Worm (Caenorhabditis elegans): Measurements from ENCODE around the gene H03E18.2.

Gene H03E18.2

DNA sequence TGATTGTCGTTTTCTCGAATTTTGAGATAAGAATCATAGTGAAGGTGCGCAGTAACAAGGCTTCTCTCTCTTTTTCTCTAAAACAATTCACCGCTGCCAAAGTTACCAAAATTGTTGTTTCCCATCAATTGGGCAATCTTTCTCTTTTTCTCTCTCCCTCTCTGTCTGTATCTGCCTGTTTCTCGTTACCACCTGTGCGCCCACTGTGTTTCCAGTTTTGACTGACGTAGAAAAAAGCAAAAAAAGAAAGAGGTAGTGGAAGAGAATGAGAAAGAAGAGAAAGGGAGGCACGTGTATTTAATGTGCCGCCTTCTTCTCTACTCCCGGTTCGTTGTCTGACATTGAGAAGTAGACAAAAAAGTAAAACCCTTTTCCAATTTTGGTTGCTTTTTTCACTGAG, 29.8 kb upstream of the H03E18.2 start:
- TF ChIP-seq zfh-2 (GFP tag; conservative IDR thresholded peaks at IDR 0.05): 0 out of 2 replicates have a peak, but pooled peaks have one; percentile 21
- no peak for TF ChIP-seq ceh-79 (tag; optimal IDR thresholded peaks at IDR 0.05)
- no peak for TF ChIP-seq mel-28 (tag; optimal IDR thresholded peaks at IDR 0.05; ENCODE audit: borderline replicate concordance)
- TF ChIP-seq Y53G8AR.9 (GFP tag; conservative IDR thresholded peaks at IDR 0.05): no peak
- TF ChIP-seq ztf-28 (GFP tag; IDR thresholded peaks at IDR 0.05): no peak
- TF ChIP-seq C17E4.6 (GFP tag; IDR thresholded peaks at IDR 0.05): no peak
- no peak for TF ChIP-seq F57A8.1 (GFP tag; optimal IDR thresholded peaks at IDR 0.05)
- TF ChIP-seq mes-4 (tag; optimal IDR thresholded peaks at IDR 0.05): no peak
- no peak for TF ChIP-seq bed-1 (GFP tag; IDR thresholded peaks at IDR 0.05)
- TF ChIP-seq repo-1 (tag; optimal IDR thresholded peaks at IDR 0.05): no peak
- TF ChIP-seq rcor-1 (GFP tag; IDR thresholded peaks at IDR 0.05): no peak
- no peak for TF ChIP-seq ekl-4 (GFP tag; IDR thresholded peaks at IDR 0.05)
- TF ChIP-seq ztf-18 (tag; optimal IDR thresholded peaks at IDR 0.05): peak; percentile 32
- no peak for TF ChIP-seq nfya-2 (GFP tag; IDR thresholded peaks at IDR 0.05)
- TF ChIP-seq gei-17 (GFP tag; optimal IDR thresholded peaks at IDR 0.05): peak; percentile 29
- TF ChIP-seq madf-6 (GFP tag; IDR thresholded peaks at IDR 0.05): no peak
- no peak for TF ChIP-seq lsl-1 (GFP tag; optimal IDR thresholded peaks at IDR 0.05)
- TF ChIP-seq ceh-91 (GFP tag; IDR thresholded peaks at IDR 0.05): no peak
- peak; percentile 38 for TF ChIP-seq ceh-27 (GFP tag; optimal IDR thresholded peaks at IDR 0.05)
- TF ChIP-seq F37B4.10 (GFP tag; IDR thresholded peaks at IDR 0.05): no peak
- no peak for TF ChIP-seq athp-1 (tag; optimal IDR thresholded peaks at IDR 0.05)
- no peak for TF ChIP-seq ceh-100 (GFP tag; IDR thresholded peaks at IDR 0.05)
- TF ChIP-seq him-1 (tag; optimal IDR thresholded peaks at IDR 0.05): no peak
- TF ChIP-seq madf-10 (tag; optimal IDR thresholded peaks at IDR 0.05): peak; percentile 1
- TF ChIP-seq sea-2 (GFP tag; IDR thresholded peaks at IDR 0.05): no peak
- TF ChIP-seq K12H6.12 (tag; optimal IDR thresholded peaks at IDR 0.05): no peak
- TF ChIP-seq snpc-1.3 (tag; optimal IDR thresholded peaks at IDR 0.05; ENCODE audit: insufficient read depth): no peak
- TF ChIP-seq attf-5 (GFP tag; optimal IDR thresholded peaks at IDR 0.05): peak; percentile 46
- no peak for TF ChIP-seq tbx-9 (tag; optimal IDR thresholded peaks at IDR 0.05; ENCODE audit: borderline replicate concordance)
- TF ChIP-seq F33H1.4 (GFP tag; IDR thresholded peaks at IDR 0.05): no peak
- no peak for TF ChIP-seq sdz-38 (tag; optimal IDR thresholded peaks at IDR 0.05)
- peak; percentile 31 for TF ChIP-seq chd-7 (tag; optimal IDR thresholded peaks at IDR 0.05)
- peak; percentile 14 for TF ChIP-seq snpc-3.4 (tag; optimal IDR thresholded peaks at IDR 0.05)
- peak; percentile 86 for TF ChIP-seq lin-40 (tag; optimal IDR thresholded peaks at IDR 0.05)
- no peak for TF ChIP-seq F49E8.2 (tag; optimal IDR thresholded peaks at IDR 0.05; ENCODE audit: insufficient read depth)
- no peak for TF ChIP-seq madf-3 (GFP tag; IDR thresholded peaks at IDR 0.05)
- no peak for TF ChIP-seq zim-3 (tag; optimal IDR thresholded peaks at IDR 0.05)
- no peak for TF ChIP-seq lsy-27 (tag; optimal IDR thresholded peaks at IDR 0.05; ENCODE audit: borderline replicate concordance, insufficient read depth)
- no peak for TF ChIP-seq lag-1 (GFP tag; IDR thresholded peaks at IDR 0.05)
- TF ChIP-seq F57C9.4 (tag; optimal IDR thresholded peaks at IDR 0.05): no peak
- TF ChIP-seq ets-4 (GFP tag; optimal IDR thresholded peaks at IDR 0.05): no peak
- peak; percentile 85 for TF ChIP-seq nhr-80 (tag; optimal IDR thresholded peaks at IDR 0.05)
- no peak for TF ChIP-seq efl-1 (GFP tag; optimal IDR thresholded peaks at IDR 0.05)
- TF ChIP-seq egl-44 (GFP tag; IDR thresholded peaks at IDR 0.05): no peak
- TF ChIP-seq ztf-22 (GFP tag; optimal IDR thresholded peaks at IDR 0.05): peak; percentile 16
- TF ChIP-seq ztf-26 (tag; optimal IDR thresholded peaks at IDR 0.05): peak; percentile 54
- no peak for TF ChIP-seq F52B5.7 (tag; optimal IDR thresholded peaks at IDR 0.05)
- no peak for TF ChIP-seq hlh-26 (GFP tag; conservative IDR thresholded peaks at IDR 0.05)
- TF ChIP-seq F22D6.2 (tag; optimal IDR thresholded peaks at IDR 0.05): peak; percentile 69
- TF ChIP-seq ceh-58 (GFP tag; IDR thresholded peaks at IDR 0.05): no peak
